Worm (Caenorhabditis elegans) whole organism, L1 larva: ENCODE measurements around the gene C49A9.2.

Source experiments
- nhr-90 ChIP-seq: sonication (generic microtip); optimal IDR thresholded peaks from 2 replicates; lab custom pipeline; 2016; ENCODE audit warnings: mild to moderate bottlenecking, missing genetic modification characterization, missing compliant biosample characterization; ENCODE audit not compliant: poor library complexity
- pqm-1 ChIP-seq: sonication (generic microtip); optimal IDR thresholded peaks from 3 replicates; lab custom pipeline; 2017; ENCODE audit warnings: missing biosample characterization, missing genetic modification characterization

DNA sequence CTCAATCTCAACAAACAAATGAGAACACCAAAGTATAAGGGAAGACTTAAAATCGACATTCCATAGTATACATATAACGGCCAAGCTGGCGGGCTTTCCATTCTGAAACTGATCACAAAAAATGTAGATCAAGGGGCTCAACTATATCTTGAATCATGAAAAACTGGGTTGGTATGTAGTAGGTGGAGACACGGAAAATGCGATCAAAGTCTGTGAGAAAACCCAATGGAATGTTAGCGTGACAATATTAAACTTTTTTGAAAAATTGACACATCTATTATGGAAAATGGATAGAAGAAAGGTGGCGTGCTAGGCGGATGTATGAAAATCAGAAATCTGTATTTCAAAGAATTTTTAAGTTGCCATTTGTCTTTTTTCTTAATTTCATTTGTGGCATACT is 38.0 kb downstream of the C49A9.2 start, which contains the start of gene srv-28:
- TF ChIP-seq nhr-90 (tag; lab: Kevin White, UChicago) (no peak), pqm-1 (tag; lab: Kevin White, UChicago) (no peak)
